Worm (Caenorhabditis elegans) whole organism, midembryonic: ENCODE measurements around the gene hrpf-2.

Experiments
- T22C8.4 ChIP-seq: fragments of 200-800 bp; sonication (Bioruptor generic); IDR thresholded peaks from 2 replicates; pipeline ENCODE4 v1.3.6; 2022; ENCODE audit warnings: missing genetic modification characterization, missing compliant biosample characterization
- cog-1 ChIP-seq: sonication (generic microtip); optimal IDR thresholded peaks from 2 replicates; lab custom pipeline; 2016; ENCODE audit warnings: missing genetic modification characterization, missing compliant biosample characterization
- flt-1 ChIP-seq: fragments of 200-800 bp; sonication (Bioruptor generic); IDR thresholded peaks from 2 replicates; pipeline ENCODE4 v1.3.6; 2022; ENCODE audit warnings: missing genetic modification characterization, missing compliant biosample characterization
- med-1 ChIP-seq: sonication (generic microtip); optimal IDR thresholded peaks from 2 replicates; lab custom pipeline; 2017; ENCODE audit warnings: missing genetic modification characterization, mild to moderate bottlenecking, missing compliant biosample characterization, antibody characterized with exemption, missing genetic modification reagents; ENCODE audit not compliant: insufficient read depth
- ref-1 ChIP-seq: fragments of 200-800 bp; sonication (Bioruptor generic); conservative IDR thresholded peaks from 2 replicates; pipeline ENCODE4 v1.3.6; 2022; ENCODE audit warnings: missing genetic modification reagents, missing genetic modification characterization, missing compliant biosample characterization
- tab-1 ChIP-seq: fragments of 200-800 bp; sonication (Bioruptor generic); IDR thresholded peaks from 2 replicates; pipeline ENCODE4 v1.3.6; 2022; ENCODE audit warnings: missing genetic modification characterization, missing compliant biosample characterization
- ztf-23 ChIP-seq: fragments of 200-800 bp; sonication (Bioruptor generic); IDR thresholded peaks from 2 replicates; pipeline ENCODE4 v1.3.6; 2022; ENCODE audit warnings: missing genetic modification reagents, missing genetic modification characterization, missing compliant biosample characterization
- ztf-29 ChIP-seq: fragments of 200-800 bp; sonication (Bioruptor generic); IDR thresholded peaks from 2 replicates; pipeline ENCODE4 v1.3.6; 2022; ENCODE audit warnings: missing genetic modification reagents, missing genetic modification characterization, missing compliant biosample characterization

DNA sequence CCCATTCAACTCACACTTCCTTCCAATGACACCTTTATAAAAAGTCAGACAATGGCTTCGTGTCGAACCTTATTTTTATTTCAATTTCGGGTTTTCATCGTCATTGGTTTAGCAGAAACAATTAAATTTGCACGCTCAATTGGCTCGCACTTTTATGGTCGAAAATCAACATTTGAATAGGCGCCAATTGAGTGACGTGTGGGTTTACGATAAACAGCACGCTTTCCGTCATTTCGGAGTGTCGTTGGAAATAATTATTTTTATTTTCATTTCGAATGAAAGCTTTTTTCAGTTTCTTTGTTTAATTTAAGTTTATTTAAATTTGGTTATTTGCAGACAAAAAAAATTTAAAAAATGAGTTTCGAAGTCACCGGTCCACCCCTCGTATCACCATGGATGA, 38.8 kb upstream of the hrpf-2 start, which contains the start of gene exos-2:
- no peak for TF ChIP-seq ref-1 (GFP tag; lab: Robert Waterston, UW)
- peak; percentile 6 for TF ChIP-seq cog-1 (tag; lab: Kevin White, UChicago)
- no peak for TF ChIP-seq ztf-23 (GFP tag; lab: Robert Waterston, UW)
- TF ChIP-seq med-1 (GFP tag; lab: Kevin White, UChicago): no peak
- TF ChIP-seq tab-1 (GFP tag; lab: Robert Waterston, UW): no peak
- no peak for TF ChIP-seq flt-1
- TF ChIP-seq ztf-29: no peak
- no peak for TF ChIP-seq T22C8.4 (GFP tag; lab: Robert Waterston, UW)
